Worm (Caenorhabditis elegans) whole organism, L4/young adult: ENCODE measurements around the gene nas-39.
"Not testable (repeated sequence)": the region's sequence is repeated elsewhere in the genome, so short reads cannot be mapped to it uniquely, and the experiment has no call there.

Experiments
- W03F9.2 ChIP-seq: fragments of 150-350 bp; optimal IDR thresholded peaks from 2 replicates; lab custom pipeline; 2014; ENCODE audit warnings: missing biosample characterization, missing genetic modification characterization
- dao-5 ChIP-seq: sonication (generic microtip); optimal IDR thresholded peaks from 2 replicates; lab custom pipeline; 2016; ENCODE audit warnings: missing genotype, missing genetic modification characterization, moderate library complexity, missing compliant biosample characterization
- him-1 ChIP-seq: sonication (generic microtip); optimal IDR thresholded peaks from 2 replicates; lab custom pipeline; 2016; ENCODE audit warnings: missing genotype, missing genetic modification reagents, missing genetic modification characterization, missing compliant biosample characterization

The nas-39 gene

ce11 chrX:16456659-16457058, at the start of gene nas-39:
TSS of gene nas-39 (plus strand) at chrX:16456927.
- TF ChIP-seq dao-5 (tag; lab: Kevin White, UChicago) (no peak), W03F9.2 (tag; lab: Kevin White, UChicago) (no peak), him-1 (no peak)

ce11 chrX:16409220-16409619, 47.5 kb upstream of the nas-39 start:
- TF ChIP-seq him-1 (no peak), dao-5 (tag; lab: Kevin White, UChicago) (no peak), W03F9.2 (tag; lab: Kevin White, UChicago) (no peak)

- TF ChIP-seq W03F9.2 (tag; lab: Kevin White, UChicago) (no peak), him-1 (no peak), dao-5 (tag; lab: Kevin White, UChicago) (no peak)
Observed at ce11 chrX:16411985-16412384, 44.7 kb upstream of the nas-39 start.

ce11 chrX:16413208-16413995, 43.3 kb upstream of the nas-39 start:
- no peak for TF ChIP-seq W03F9.2 (tag; lab: Kevin White, UChicago)
- TF ChIP-seq him-1, result no peak
- TF ChIP-seq dao-5 (tag; lab: Kevin White, UChicago), result no peak

- TF ChIP-seq dao-5 (tag; lab: Kevin White, UChicago), result no peak
- no peak for TF ChIP-seq him-1
- no peak for TF ChIP-seq W03F9.2 (tag; lab: Kevin White, UChicago)
Observed at ce11 chrX:16414572-16414971, 42.2 kb upstream of the nas-39 start.

- TF ChIP-seq him-1 (no peak), dao-5 (tag; lab: Kevin White, UChicago) (no peak), W03F9.2 (tag; lab: Kevin White, UChicago) (no peak)
Observed at ce11 chrX:16416790-16417330, 39.9 kb upstream of the nas-39 start, which contains the start of gene eat-17. TSS of gene eat-17 (minus strand) at chrX:16416840.

ce11 chrX:16418396-16418795, 38.3 kb upstream of the nas-39 start:
- TF ChIP-seq dao-5 (tag; lab: Kevin White, UChicago) (no peak), W03F9.2 (tag; lab: Kevin White, UChicago) (no peak), him-1 (no peak)

- no peak for TF ChIP-seq W03F9.2 (tag; lab: Kevin White, UChicago)
- TF ChIP-seq him-1, result no peak
- TF ChIP-seq dao-5 (tag; lab: Kevin White, UChicago), result no peak
Observed at ce11 chrX:16432143-16432542, 24.6 kb upstream of the nas-39 start, which contains the start of gene F38E9.6. TSS of gene F38E9.6 (plus strand) at chrX:16432443.

- TF ChIP-seq dao-5 (tag; lab: Kevin White, UChicago), result no peak
- TF ChIP-seq W03F9.2 (tag; lab: Kevin White, UChicago), result no peak
- TF ChIP-seq him-1, result no peak
Observed at ce11 chrX:16440949-16441348, 15.8 kb upstream of the nas-39 start.

ce11 chrX:16443657-16444056, 13.1 kb upstream of the nas-39 start:
- TF ChIP-seq him-1, result no peak
- no peak for TF ChIP-seq W03F9.2 (tag; lab: Kevin White, UChicago)
- TF ChIP-seq dao-5 (tag; lab: Kevin White, UChicago), result no peak

- TF ChIP-seq W03F9.2 (tag; lab: Kevin White, UChicago) (no peak), dao-5 (tag; lab: Kevin White, UChicago) (peak; percentile 6), him-1 (peak; percentile 56)
Observed at ce11 chrX:16445793-16446248, 10.9 kb upstream of the nas-39 start, which contains the start of gene twf-2. TSS of gene twf-2 (plus strand) at chrX:16446197.

- TF ChIP-seq dao-5 (tag; lab: Kevin White, UChicago), result no peak
- TF ChIP-seq W03F9.2 (tag; lab: Kevin White, UChicago), result no peak
- TF ChIP-seq him-1, result no peak
Observed at ce11 chrX:16447116-16447515, 9.6 kb upstream of the nas-39 start.

ce11 chrX:16451124-16451523, 5.6 kb upstream of the nas-39 start:
- TF ChIP-seq him-1, result no peak

- TF ChIP-seq W03F9.2 (tag; lab: Kevin White, UChicago); dao-5 (tag; lab: Kevin White, UChicago); him-1: not testable (repeated sequence)
Observed at ce11 chrX:16451642-16452041, 5.1 kb upstream of the nas-39 start, which contains the start of gene F38E9.4. TSS of gene F38E9.4 (plus strand) at chrX:16451942.
